Fruit fly (Drosophila melanogaster) whole organism, pupa: ENCODE measurements around the gene CG7126.

Experiments
- CG10348 ChIP-seq: fragments of 200-800 bp; sonication (Bioruptor generic); IDR thresholded peaks from 2 replicates; pipeline ENCODE4 v1.3.6; 2022; ENCODE audit warnings: missing biosample characterization, missing genetic modification characterization
- CG12605 ChIP-seq: fragments of 200-800 bp; sonication (Bioruptor generic); IDR thresholded peaks from 2 replicates; pipeline ENCODE4 v1.3.6; 2022; ENCODE audit warnings: missing biosample characterization, missing genetic modification characterization
- CG13204 ChIP-seq: fragments of 200-800 bp; sonication (Bioruptor generic); optimal IDR thresholded peaks from 2 replicates; lab custom pipeline; 2018; ENCODE audit warnings: missing biosample characterization, mild to moderate bottlenecking, missing genetic modification characterization, moderate library complexity
- CG15710 ChIP-seq: fragments of 200-800 bp; sonication (Bioruptor generic); optimal IDR thresholded peaks from 2 replicates; lab custom pipeline; 2018; ENCODE audit warnings: missing biosample characterization, mild to moderate bottlenecking, missing genetic modification characterization, moderate library complexity
- CG17806 ChIP-seq: fragments of 200-800 bp; sonication (Bioruptor generic); optimal IDR thresholded peaks from 2 replicates; lab custom pipeline; 2018; ENCODE audit warnings: missing biosample characterization, mild to moderate bottlenecking, missing genetic modification characterization, moderate library complexity
- CG32121 ChIP-seq: fragments of 200-800 bp; sonication (Bioruptor generic); IDR thresholded peaks from 2 replicates; pipeline ENCODE4 v1.3.6; 2022; ENCODE audit warnings: missing biosample characterization, missing genetic modification characterization
- CG34367 ChIP-seq: fragments of 200-800 bp; sonication (Bioruptor generic); optimal IDR thresholded peaks from 2 replicates; lab custom pipeline; 2018; ENCODE audit warnings: missing biosample characterization, mild to moderate bottlenecking, missing genetic modification characterization
- CG4496 ChIP-seq: fragments of 200-800 bp; sonication (Bioruptor generic); IDR thresholded peaks from 3 replicates; pipeline ENCODE4 v1.3.6; 2022; ENCODE audit warnings: missing biosample characterization, missing genetic modification characterization
- CG8159 ChIP-seq: fragments of 200-800 bp; sonication (Bioruptor generic); optimal IDR thresholded peaks from 3 replicates; lab custom pipeline; 2018; ENCODE audit warnings: missing biosample characterization, mild to moderate bottlenecking, missing genetic modification characterization, moderate library complexity
- CG8301 ChIP-seq: fragments of 200-800 bp; sonication (Bioruptor generic); optimal IDR thresholded peaks from 2 replicates; lab custom pipeline; 2018; ENCODE audit warnings: missing biosample characterization, mild to moderate bottlenecking, missing genetic modification characterization
- D1 ChIP-seq: fragments of 200-800 bp; sonication (Bioruptor generic); optimal IDR thresholded peaks from 2 replicates; lab custom pipeline; 2018; ENCODE audit warnings: missing biosample characterization, mild to moderate bottlenecking, missing genetic modification characterization, moderate library complexity
- EcR ChIP-seq: fragments of 200-800 bp; sonication (Bioruptor generic); optimal IDR thresholded peaks from 3 replicates; lab custom pipeline; 2019; ENCODE audit warnings: missing biosample characterization, missing genetic modification characterization, mild to moderate bottlenecking, moderate library complexity, missing genetic modification reagents
- Ets98B ChIP-seq: fragments of 200-800 bp; sonication (Bioruptor generic); IDR thresholded peaks from 2 replicates; pipeline ENCODE4 v1.3.6; 2022; ENCODE audit warnings: missing biosample characterization, missing genetic modification characterization
- Pif1A ChIP-seq: fragments of 200-800 bp; sonication (Bioruptor generic); optimal IDR thresholded peaks from 3 replicates; lab custom pipeline; 2016; ENCODE audit warnings: missing biosample characterization, missing genetic modification characterization
- Pif1B ChIP-seq: fragments of 200-800 bp; sonication (Bioruptor generic); optimal IDR thresholded peaks from 3 replicates; lab custom pipeline; 2016; ENCODE audit warnings: missing biosample characterization, missing genetic modification characterization
- Snoo ChIP-seq: fragments of 200-800 bp; sonication (Bioruptor generic); optimal IDR thresholded peaks from 3 replicates; lab custom pipeline; 2017; ENCODE audit warnings: missing biosample characterization, mild to moderate bottlenecking, missing genetic modification characterization, inconsistent platforms
- fd96Ca ChIP-seq: fragments of 200-800 bp; sonication (Bioruptor generic); IDR thresholded peaks from 3 replicates; pipeline ENCODE4 v1.3.6; 2022; ENCODE audit warnings: missing biosample characterization, missing genetic modification characterization
- gl ChIP-seq: fragments of 200-800 bp; sonication (Bioruptor generic); optimal IDR thresholded peaks from 2 replicates; lab custom pipeline; 2018; ENCODE audit warnings: missing biosample characterization, mild to moderate bottlenecking, missing genetic modification characterization

The CG7126 gene

dm6 chr3R:18255281-18255680 is 47.4 kb downstream of the CG7126 start, which contains the start of the genes Ada2a, Polr2D, Tgs1 and moi:
Ada2a (minus strand) TSS chr3R:18255487.
Polr2D (minus strand) TSS chr3R:18255487.
Tgs1 (plus strand) TSS chr3R:18255530.
moi (plus strand) TSS chr3R:18255530.
- no peak for TF ChIP-seq CG8159 (tag; lab: Kevin White, UChicago)
- TF ChIP-seq CG12605 (GFP tag; lab: Robert Waterston, UW), result no peak
- TF ChIP-seq CG10348 (GFP tag; lab: Robert Waterston, UW), result no peak
- no peak for TF ChIP-seq fd96Ca (GFP tag; lab: Robert Waterston, UW)
- TF ChIP-seq CG32121 (GFP tag; lab: Robert Waterston, UW), result no peak
- no peak for TF ChIP-seq gl (tag; lab: Kevin White, UChicago)
- no peak for TF ChIP-seq CG4496 (GFP tag; lab: Robert Waterston, UW)
- no peak for TF ChIP-seq D1 (tag; lab: Kevin White, UChicago)
- no peak for TF ChIP-seq CG17806 (tag; lab: Kevin White, UChicago)
- TF ChIP-seq CG34367 (tag; lab: Kevin White, UChicago), result no peak
- no peak for TF ChIP-seq CG13204 (GFP tag; lab: Kevin White, UChicago)
- no peak for TF ChIP-seq Snoo (tag; lab: Kevin White, UChicago)
- TF ChIP-seq Pif1A (GFP tag; lab: Kevin White, UChicago), result no peak
- no peak for TF ChIP-seq CG15710 (tag; lab: Kevin White, UChicago)
- TF ChIP-seq Ets98B (GFP tag; lab: Robert Waterston, UW), result no peak
- TF ChIP-seq CG8301, result no peak
- TF ChIP-seq EcR, result no peak
- TF ChIP-seq, all 21 proteins: peak for 0

dm6 chr3R:18252578-18252977 is 50.1 kb downstream of the CG7126 start, which contains the start of gene CG12320:
CG12320 (minus strand) TSS chr3R:18252734.
- no peak for TF ChIP-seq CG12605 (GFP tag; lab: Robert Waterston, UW)
- TF ChIP-seq Snoo (tag; lab: Kevin White, UChicago), result no peak
- TF ChIP-seq Pif1B, result no peak
- no peak for TF ChIP-seq CG32121 (GFP tag; lab: Robert Waterston, UW)
- TF ChIP-seq CG15710 (tag; lab: Kevin White, UChicago), result no peak
- no peak for TF ChIP-seq CG10348 (GFP tag; lab: Robert Waterston, UW)
- TF ChIP-seq gl (tag; lab: Kevin White, UChicago), result no peak
